Fruit fly (Drosophila melanogaster) whole organism, embryonic: ENCODE data around the gene CG33293.

Source experiments
- Abd-B ChIP-seq: fragments of 200-800 bp; sonication (Bioruptor generic); optimal IDR thresholded peaks from 2 replicates; lab custom pipeline; 2018; ENCODE audit warnings: missing biosample characterization, mild to moderate bottlenecking, missing genetic modification characterization, moderate library complexity
- Asciz ChIP-seq: fragments of 200-800 bp; sonication (Bioruptor generic); optimal IDR thresholded peaks from 2 replicates; lab custom pipeline; 2017; ENCODE audit warnings: missing biosample characterization, mild to moderate bottlenecking, missing genetic modification characterization, missing genetic modification reagents
- BEAF-32 ChIP-seq: fragments of 200-800 bp; sonication (Bioruptor generic); optimal IDR thresholded peaks from 3 replicates; lab custom pipeline; 2017; ENCODE audit warnings: missing biosample characterization, missing genetic modification characterization, mild to moderate bottlenecking, moderate library complexity, missing genetic modification reagents
- CG10274 ChIP-seq: fragments of 200-800 bp; sonication (Bioruptor generic); optimal IDR thresholded peaks from 3 replicates; lab custom pipeline; 2017; ENCODE audit warnings: missing biosample characterization, mild to moderate bottlenecking, missing genetic modification characterization
- CG12744 ChIP-seq: fragments of 200-800 bp; sonication (Bioruptor generic); optimal IDR thresholded peaks from 2 replicates; lab custom pipeline; 2016; ENCODE audit warnings: missing biosample characterization, missing genetic modification characterization
- CG13287 ChIP-seq: fragments of 200-800 bp; sonication (Bioruptor generic); IDR thresholded peaks from 2 replicates; pipeline ENCODE4 v1.3.6; 2022; ENCODE audit warnings: missing biosample characterization, missing genetic modification characterization; ENCODE audit not compliant: partially characterized antibody
- CG14667 ChIP-seq: fragments of 200-800 bp; sonication (Bioruptor generic); IDR thresholded peaks from 2 replicates; pipeline ENCODE4 v1.3.6; 2022; ENCODE audit warnings: missing biosample characterization, missing genetic modification characterization
- CG16813 ChIP-seq: fragments of 200-800 bp; sonication (Bioruptor generic); IDR thresholded peaks from 3 replicates; pipeline ENCODE4 v1.3.6; 2022; ENCODE audit warnings: missing biosample characterization, missing genetic modification characterization; ENCODE audit not compliant: partially characterized antibody
- CG17361 ChIP-seq: fragments of 200-800 bp; sonication (Bioruptor generic); IDR thresholded peaks from 3 replicates; pipeline ENCODE4 v1.3.6; 2022; ENCODE audit warnings: missing biosample characterization, missing genetic modification characterization
- CG17912 ChIP-seq: fragments of 200-800 bp; sonication (Bioruptor generic); optimal IDR thresholded peaks from 2 replicates; lab custom pipeline; 2018; ENCODE audit warnings: missing biosample characterization, mild to moderate bottlenecking, missing genetic modification characterization
- CG1792 ChIP-seq: fragments of 200-800 bp; sonication (Bioruptor generic); optimal IDR thresholded peaks from 2 replicates; lab custom pipeline; 2016; ENCODE audit warnings: missing biosample characterization, missing genetic modification characterization
- CG30431 ChIP-seq: fragments of 200-800 bp; sonication (Bioruptor generic); optimal IDR thresholded peaks from 2 replicates; lab custom pipeline; 2017; ENCODE audit warnings: missing biosample characterization, missing genetic modification characterization
- CG31441 ChIP-seq: fragments of 200-800 bp; sonication (Bioruptor generic); IDR thresholded peaks from 2 replicates; pipeline ENCODE4 v1.3.6; 2022; ENCODE audit warnings: missing biosample characterization, missing genetic modification characterization
- CG3726 ChIP-seq: fragments of 200-800 bp; sonication (Bioruptor generic); IDR thresholded peaks from 3 replicates; pipeline ENCODE4, ENCODE4 v1.3.6; 2022; ENCODE audit warnings: missing biosample characterization, missing genetic modification characterization
- CHES-1-like ChIP-seq: fragments of 200-800 bp; sonication (Bioruptor generic); optimal IDR thresholded peaks from 2 replicates; lab custom pipeline; 2016; ENCODE audit warnings: missing biosample characterization, missing genetic modification characterization
- CoRest ChIP-seq: fragments of 200-800 bp; sonication (Bioruptor generic); optimal IDR thresholded peaks from 3 replicates; lab custom pipeline; 2018; ENCODE audit warnings: missing biosample characterization, mild to moderate bottlenecking, missing genetic modification characterization, moderate library complexity
- Dll ChIP-seq: fragments of 200-800 bp; sonication (Bioruptor generic); IDR thresholded peaks from 4 replicates; pipeline ENCODE4 v1.3.6; 2022; ENCODE audit warnings: missing biosample characterization, missing genetic modification characterization; ENCODE audit not compliant: partially characterized antibody
- GATAe ChIP-seq: fragments of 200-800 bp; sonication (Bioruptor generic); conservative IDR thresholded peaks from 2 replicates; pipeline ENCODE4 v1.3.6; 2022; ENCODE audit warnings: missing biosample characterization, missing genetic modification characterization
- Gsc ChIP-seq: fragments of 200-800 bp; sonication (Bioruptor generic); IDR thresholded peaks from 2 replicates; pipeline ENCODE4 v1.3.6; 2022; ENCODE audit warnings: missing biosample characterization, missing genetic modification characterization
- HLH4C ChIP-seq: fragments of 200-800 bp; sonication (Bioruptor generic); IDR thresholded peaks from 3 replicates; pipeline ENCODE4 v1.3.6; 2022; ENCODE audit warnings: missing biosample characterization, missing genetic modification characterization; ENCODE audit not compliant: partially characterized antibody
- Hand ChIP-seq: fragments of 200-800 bp; sonication (Bioruptor generic); optimal IDR thresholded peaks from 2 replicates; lab custom pipeline; 2017; ENCODE audit warnings: mild to moderate bottlenecking, missing biosample characterization, missing genetic modification reagents, missing genetic modification characterization
- MESR4 ChIP-seq: fragments of 200-800 bp; sonication (Bioruptor generic); optimal IDR thresholded peaks from 2 replicates; lab custom pipeline; 2018; ENCODE audit warnings: missing biosample characterization, mild to moderate bottlenecking, missing genetic modification characterization, moderate library complexity
- MTF-1 ChIP-seq: fragments of 200-800 bp; sonication (Bioruptor generic); optimal IDR thresholded peaks from 2 replicates; lab custom pipeline; 2018; ENCODE audit warnings: missing biosample characterization, mild to moderate bottlenecking, missing genetic modification characterization, borderline replicate concordance
- Mad ChIP-seq: fragments of 200-800 bp; sonication (Bioruptor generic); optimal IDR thresholded peaks from 2 replicates; lab custom pipeline; 2016; ENCODE audit warnings: missing biosample characterization, missing genetic modification characterization
- Max ChIP-seq: fragments of 200-800 bp; sonication (Bioruptor generic); optimal IDR thresholded peaks from 2 replicates; lab custom pipeline; 2016; ENCODE audit warnings: missing biosample characterization, mild to moderate bottlenecking, missing genetic modification characterization
- Oaz ChIP-seq: fragments of 200-800 bp; sonication (Bioruptor generic); IDR thresholded peaks from 2 replicates; pipeline ENCODE4 v1.3.6; 2022; ENCODE audit warnings: missing biosample characterization, missing genetic modification characterization
- Optix ChIP-seq: fragments of 200-800 bp; sonication (Bioruptor generic); IDR thresholded peaks from 3 replicates; pipeline ENCODE4 v1.3.6; 2022; ENCODE audit warnings: missing biosample characterization, missing genetic modification characterization
- Spps ChIP-seq: fragments of 200-800 bp; sonication (Bioruptor generic); optimal IDR thresholded peaks from 2 replicates; lab custom pipeline; 2018; ENCODE audit warnings: missing biosample characterization, mild to moderate bottlenecking, missing genetic modification characterization
- Stat92E ChIP-seq, 3 experiments: fragments of >200 bp in 2 of 3; fragments of 200-800 bp in 1 of 3; sonication (Bioruptor generic) in 1 of 3; optimal IDR thresholded peaks; 2 replicates each; lab custom pipeline; 2017 to 2019; ENCODE audit warnings: missing biosample characterization in 3 of 3, missing genetic modification characterization in 3 of 3, mild to moderate bottlenecking in 1 of 3, moderate library complexity in 1 of 3
- Xbp1 ChIP-seq: fragments of 200-800 bp; sonication (Bioruptor generic); optimal IDR thresholded peaks from 3 replicates; lab custom pipeline; 2016; ENCODE audit warnings: missing biosample characterization, mild to moderate bottlenecking, missing genetic modification characterization
- cas ChIP-seq: fragments of 200-800 bp; sonication (Bioruptor generic); IDR thresholded peaks from 2 replicates; pipeline ENCODE4 v1.3.6; 2022; ENCODE audit warnings: missing biosample characterization, missing genetic modification characterization
- chn ChIP-seq: fragments of 200-800 bp; sonication (Bioruptor generic); optimal IDR thresholded peaks from 2 replicates; lab custom pipeline; 2016; ENCODE audit warnings: missing biosample characterization, missing genetic modification characterization
- crc ChIP-seq: fragments of 200-800 bp; sonication (Bioruptor generic); optimal IDR thresholded peaks from 2 replicates; lab custom pipeline; 2016; ENCODE audit warnings: missing biosample characterization, missing genetic modification characterization
- fd3F ChIP-seq: fragments of 200-800 bp; sonication (Bioruptor generic); optimal IDR thresholded peaks from 2 replicates; lab custom pipeline; 2018; ENCODE audit warnings: missing biosample characterization, mild to moderate bottlenecking, missing genetic modification characterization, moderate library complexity
- ftz-f1 ChIP-seq: fragments of 200-800 bp; sonication (Bioruptor generic); optimal IDR thresholded peaks from 2 replicates; lab custom pipeline; 2016; ENCODE audit warnings: missing biosample characterization, missing genetic modification characterization
- fu2 ChIP-seq: fragments of 200-800 bp; sonication (Bioruptor generic); optimal IDR thresholded peaks from 2 replicates; lab custom pipeline; 2016; ENCODE audit warnings: missing biosample characterization, missing genetic modification characterization
- knrl ChIP-seq: fragments of 200-800 bp; sonication (Bioruptor generic); IDR thresholded peaks from 3 replicates; pipeline ENCODE4 v1.3.6; 2022; ENCODE audit warnings: missing biosample characterization, missing genetic modification characterization; ENCODE audit not compliant: partially characterized antibody
- lmd ChIP-seq: fragments of 200-800 bp; sonication (Bioruptor generic); IDR thresholded peaks from 2 replicates; pipeline ENCODE4 v1.3.6; 2022; ENCODE audit warnings: missing biosample characterization, missing genetic modification characterization
- nau ChIP-seq: fragments of 200-800 bp; sonication (Bioruptor generic); optimal IDR thresholded peaks from 3 replicates; lab custom pipeline; 2017; ENCODE audit warnings: missing biosample characterization, mild to moderate bottlenecking, missing genetic modification characterization, missing genetic modification reagents
- nom ChIP-seq: fragments of 200-800 bp; sonication (Bioruptor generic); optimal IDR thresholded peaks from 2 replicates; lab custom pipeline; 2017; ENCODE audit warnings: missing biosample characterization, missing genetic modification characterization, mild to moderate bottlenecking, moderate library complexity, missing genetic modification reagents
- org-1 ChIP-seq: fragments of 200-800 bp; sonication (Bioruptor generic); optimal IDR thresholded peaks from 2 replicates; lab custom pipeline; 2017; ENCODE audit warnings: missing biosample characterization, missing genetic modification characterization
- pzg ChIP-seq: fragments of 200-800 bp; sonication (Bioruptor generic); optimal IDR thresholded peaks from 3 replicates; lab custom pipeline; 2018; ENCODE audit warnings: missing biosample characterization, mild to moderate bottlenecking, missing genetic modification characterization, moderate library complexity
- rib ChIP-seq: fragments of 200-800 bp; sonication (Bioruptor generic); IDR thresholded peaks from 2 replicates; pipeline ENCODE4 v1.3.6; 2022; ENCODE audit warnings: missing biosample characterization, missing genetic modification characterization
- slp2 ChIP-seq: fragments of 200-800 bp; sonication (Bioruptor generic); optimal IDR thresholded peaks from 2 replicates; lab custom pipeline; 2016; ENCODE audit warnings: missing biosample characterization, missing genetic modification characterization
- trem ChIP-seq: fragments of 200-800 bp; optimal IDR thresholded peaks from 3 replicates; lab custom pipeline; 2019; ENCODE audit warnings: missing biosample characterization, mild to moderate bottlenecking, missing genetic modification characterization, moderate library complexity
- trh ChIP-seq: fragments of 200-800 bp; sonication (Bioruptor generic); optimal IDR thresholded peaks from 2 replicates; lab custom pipeline; 2016; ENCODE audit warnings: missing biosample characterization, missing genetic modification characterization
- twi ChIP-seq: fragments of 200-800 bp; optimal IDR thresholded peaks from 2 replicates; lab custom pipeline; 2019; ENCODE audit warnings: missing biosample characterization, mild to moderate bottlenecking, missing genetic modification characterization, moderate library complexity
- z ChIP-seq: fragments of 200-800 bp; sonication (Bioruptor generic); IDR thresholded peaks from 3 replicates; pipeline ENCODE4 v1.3.6; 2022; ENCODE audit warnings: missing biosample characterization, missing genetic modification characterization
- zfh2 ChIP-seq: fragments of 200-800 bp; sonication (Bioruptor generic); optimal IDR thresholded peaks from 2 replicates; lab custom pipeline; 2016; ENCODE audit warnings: missing biosample characterization, missing genetic modification characterization

Gene CG33293

dm6 chr3R:5198302-5198701 lies 42.2 kb downstream of the CG33293 start (continued):
- TF ChIP-seq Asciz (GFP tag; lab: Kevin White, UChicago) (no peak), CoRest (tag; lab: Kevin White, UChicago) (peak; percentile 48), fd3F (GFP tag; lab: Kevin White, UChicago) (peak; percentile 37), CG17361 (GFP tag; lab: Robert Waterston, UW) (0 out of 3 replicates have a peak, but pooled peaks have one; percentile 26), trem (tag; lab: Kevin White, UChicago) (no peak), BEAF-32 (GFP tag; lab: Kevin White, UChicago) (no peak), trh (no peak), cas (GFP tag; lab: Robert Waterston, UW) (no peak), Hand (GFP tag; lab: Kevin White, UChicago) (peak; percentile 69), Gsc (GFP tag; lab: Robert Waterston, UW) (no peak), Optix (peak; percentile 54; the same call in 1 of the 3 replicates), GATAe (GFP tag; lab: Robert Waterston, UW) (no peak), CG12744 (GFP tag; lab: Kevin White, UChicago) (peak; percentile 2), CHES-1-like (GFP tag; lab: Kevin White, UChicago) (peak; percentile 51), MTF-1 (GFP tag; lab: Kevin White, UChicago) (no peak), CG17912 (GFP tag; lab: Kevin White, UChicago) (no peak), fu2 (GFP tag; lab: Kevin White, UChicago) (peak; percentile 53), Stat92E (GFP tag; optimal IDR thresholded peaks at IDR 0.05; lab: Kevin White, UChicago) (no peak), knrl (GFP tag; lab: Robert Waterston, UW) (no peak), rib (GFP tag; lab: Robert Waterston, UW) (0 out of 2 replicates have a peak, but pooled peaks have one; percentile 49), Xbp1 (GFP tag; lab: Kevin White, UChicago) (peak; percentile 51), CG1792 (GFP tag; lab: Kevin White, UChicago) (peak; percentile 12), CG10274 (GFP tag; lab: Kevin White, UChicago) (no peak), nom (no peak), slp2 (no peak), Spps (tag; lab: Kevin White, UChicago) (no peak), CG30431 (peak; percentile 8), Oaz (peak; percentile 59; the same call in 1 of the 2 replicates), crc (GFP tag; lab: Kevin White, UChicago) (peak; percentile 26), chn (GFP tag; lab: Kevin White, UChicago) (peak; percentile 31), z (GFP tag; lab: Robert Waterston, UW) (no peak), pzg (GFP tag; lab: Kevin White, UChicago) (no peak), Max (GFP tag; lab: Kevin White, UChicago) (no peak), CG14667 (GFP tag; lab: Robert Waterston, UW) (no peak), lmd (GFP tag; lab: Robert Waterston, UW) (peak; percentile 65; the same call in 1 of the 2 replicates), zfh2 (peak; percentile 65), HLH4C (GFP tag; lab: Robert Waterston, UW) (0 out of 3 replicates have a peak, but pooled peaks have one; percentile 21), MESR4 (GFP tag; lab: Kevin White, UChicago) (no peak), twi (no peak), CG13287 (GFP tag; lab: Robert Waterston, UW) (no peak), CG31441 (0 out of 2 replicates have a peak, but pooled peaks have one; percentile 30), CG16813 (GFP tag; lab: Robert Waterston, UW) (no peak), Abd-B (GFP tag; lab: Kevin White, UChicago) (no peak), Dll (GFP tag; lab: Robert Waterston, UW) (no peak), ftz-f1 (no peak), org-1 (peak; percentile 70), Mad (GFP tag; lab: Kevin White, UChicago) (no peak), CG3726 (GFP tag; lab: Robert Waterston, UW) (no peak), nau (peak; percentile 15)
